Fruit fly (Drosophila melanogaster): ENCODE results near the gene Sf3b5.

Sf3b5 gene

DNA sequence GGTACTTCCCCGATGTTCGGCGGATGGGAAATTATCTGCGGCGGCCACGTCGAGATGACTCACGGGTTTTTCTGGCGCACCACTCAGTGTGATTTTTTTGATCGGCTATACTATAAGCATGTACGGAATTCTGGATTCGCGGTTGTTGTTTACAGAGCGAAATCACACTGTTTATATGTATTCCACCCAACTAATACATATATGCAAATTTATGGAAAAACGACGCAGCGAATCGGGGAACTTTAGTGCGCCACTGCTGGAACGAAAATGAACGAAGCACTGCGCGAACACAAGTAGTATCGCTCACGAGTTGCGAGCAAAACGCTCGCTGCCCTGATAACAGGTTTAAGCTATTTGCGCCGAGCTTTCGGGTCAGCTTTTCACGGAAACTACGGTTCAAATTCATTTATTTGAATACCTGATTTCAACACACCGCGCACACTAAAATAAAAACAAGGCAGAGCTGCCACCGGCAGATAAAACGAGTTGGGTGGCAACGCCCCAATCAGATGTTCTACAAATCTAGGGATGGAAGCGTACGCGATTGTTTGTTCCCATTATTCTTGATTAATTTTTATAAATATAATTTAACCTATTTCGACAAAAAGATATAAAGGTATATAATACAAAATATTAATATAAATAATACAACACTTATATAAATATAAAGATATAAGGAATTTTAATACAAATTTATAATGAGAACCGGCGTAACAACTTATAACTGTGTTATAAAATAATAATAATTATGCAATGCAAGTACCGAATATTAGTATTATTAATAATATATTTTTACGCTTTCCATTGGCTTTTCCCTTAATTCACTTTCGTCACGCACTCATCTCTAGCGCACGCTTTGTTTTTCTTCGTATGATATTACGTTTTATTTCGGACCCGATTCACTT lies 32.7 kb upstream of the Sf3b5 start, which contains the start of gene Rel (continued):
- TF ChIP-seq CG4424 (GFP tag; optimal IDR thresholded peaks at IDR 0.05): peak; percentile 50
- TF ChIP-seq esg (GFP tag; conservative IDR thresholded peaks at IDR 0.05): no peak
- no peak for TF ChIP-seq Sry-β (GFP tag; optimal IDR thresholded peaks at IDR 0.05)
- TF ChIP-seq CG10462 (GFP tag; optimal IDR thresholded peaks at IDR 0.05): peak; percentile 5
- TF ChIP-seq CG11398 (GFP tag; optimal IDR thresholded peaks at IDR 0.05): no peak
- TF ChIP-seq CG7372 (GFP tag; IDR thresholded peaks at IDR 0.05): no peak
- TF ChIP-seq sqz (GFP tag; optimal IDR thresholded peaks at IDR 0.05): peak; percentile 49
- TF ChIP-seq CG3726 (GFP tag; IDR thresholded peaks at IDR 0.05): no peak
- no peak for TF ChIP-seq sc (optimal IDR thresholded peaks at IDR 0.05)
- TF ChIP-seq sc (GFP tag; optimal IDR thresholded peaks at IDR 0.05): peak; percentile 50
- TF ChIP-seq yki (optimal IDR thresholded peaks at IDR 0.05): no peak
- no peak for TF ChIP-seq fu2 (GFP tag; optimal IDR thresholded peaks at IDR 0.05)
- TF ChIP-seq HmgD (GFP tag; optimal IDR thresholded peaks at IDR 0.05): no peak
- peak; percentile 98 for TF ChIP-seq CG10543 (GFP tag; optimal IDR thresholded peaks at IDR 0.05)
- TF ChIP-seq CG8765 (GFP tag; IDR thresholded peaks at IDR 0.05): no peak
- no peak for TF ChIP-seq Elba2 (GFP tag; optimal IDR thresholded peaks at IDR 0.05)
- peak; percentile 26 for TF ChIP-seq CG6654 (GFP tag; optimal IDR thresholded peaks at IDR 0.05)
- no peak for TF ChIP-seq CG2889 (GFP tag; IDR thresholded peaks at IDR 0.05)
- TF ChIP-seq CG4360 (GFP tag; IDR thresholded peaks at IDR 0.05): no peak
- TF ChIP-seq Ets97D (GFP tag; optimal IDR thresholded peaks at IDR 0.05): peak; percentile 14
- TF ChIP-seq Mrtf (GFP tag; IDR thresholded peaks at IDR 0.05): no peak
- TF ChIP-seq CG14050 (GFP tag; IDR thresholded peaks at IDR 0.05): no peak
- TF ChIP-seq CG13775 (GFP tag; optimal IDR thresholded peaks at IDR 0.05): peak; percentile 76
- TF ChIP-seq lilli (GFP tag; optimal IDR thresholded peaks at IDR 0.05): peak; percentile 55
- peak; percentile 91 for TF ChIP-seq CG2712 (tag; optimal IDR thresholded peaks at IDR 0.05)
- no peak for TF ChIP-seq CG43689 (GFP tag; IDR thresholded peaks at IDR 0.05)
- TF ChIP-seq Eip74EF (GFP tag; optimal IDR thresholded peaks at IDR 0.05): peak in 1 of 2 experiments; percentile 24
- no peak for TF ChIP-seq pum (GFP tag; optimal IDR thresholded peaks at IDR 0.05)
- peak; percentile 77 for TF ChIP-seq Sox102F (GFP tag; optimal IDR thresholded peaks at IDR 0.05)
- TF ChIP-seq CG1529 (GFP tag; optimal IDR thresholded peaks at IDR 0.05): no peak
- peak; percentile 72 for TF ChIP-seq BEAF-32 (GFP tag; optimal IDR thresholded peaks at IDR 0.05)
- TF ChIP-seq crp (GFP tag; optimal IDR thresholded peaks at IDR 0.05): peak; percentile 32 to 89
- TF ChIP-seq CG8944 (GFP tag; optimal IDR thresholded peaks at IDR 0.05): no peak
- TF ChIP-seq CG13296 (GFP tag; optimal IDR thresholded peaks at IDR 0.05): peak; percentile 75
- peak; percentile 68 for TF ChIP-seq CG4328 (GFP tag; optimal IDR thresholded peaks at IDR 0.05)
- peak; percentile 45 for TF ChIP-seq CG5245 (GFP tag; optimal IDR thresholded peaks at IDR 0.05)
- TF ChIP-seq ro (GFP tag; IDR thresholded peaks at IDR 0.05): no peak
- TF ChIP-seq HLH4C (GFP tag; IDR thresholded peaks at IDR 0.05; ENCODE audit: partially characterized antibody): no peak
- TF ChIP-seq D19B (GFP tag; optimal IDR thresholded peaks at IDR 0.05): peak; percentile 54
- no peak for TF ChIP-seq disco-r (GFP tag; optimal IDR thresholded peaks at IDR 0.05)
- TF ChIP-seq gro (GFP tag; optimal IDR thresholded peaks at IDR 0.05): peak; percentile 83
- TF ChIP-seq CG11723 (GFP tag; optimal IDR thresholded peaks at IDR 0.05): peak; percentile 27
- TF ChIP-seq CG15073 (GFP tag; optimal IDR thresholded peaks at IDR 0.05): no peak
- TF ChIP-seq Fer2 (tag; optimal IDR thresholded peaks at IDR 0.05): peak; percentile 37
- TF ChIP-seq ab (GFP tag; optimal IDR thresholded peaks at IDR 0.05): no peak
- peak; percentile 97 for TF ChIP-seq CG9437 (GFP tag; optimal IDR thresholded peaks at IDR 0.05)
- no peak for TF ChIP-seq Hsf (GFP tag; optimal IDR thresholded peaks at IDR 0.05)
- peak; percentile 41 for TF ChIP-seq Fer1 (GFP tag; optimal IDR thresholded peaks at IDR 0.05)
- peak; percentile 81 for TF ChIP-seq CG12659 (GFP tag; optimal IDR thresholded peaks at IDR 0.05)
- peak; percentile 23 for TF ChIP-seq Chrac-16 (GFP tag; optimal IDR thresholded peaks at IDR 0.05)

All from whole organism, embryonic.